Fruit fly (Drosophila melanogaster) whole organism, embryonic: ENCODE data around the gene CG15814.
A peak's percentile ranks its signal among the peaks of the same experiment; 100 is the strongest.

Experiments used
- CG10979 ChIP-seq: fragments of 200-800 bp; sonication (Bioruptor generic); optimal IDR thresholded peaks from 2 replicates; lab custom pipeline; 2018; ENCODE audit warnings: missing biosample characterization, mild to moderate bottlenecking, missing genetic modification characterization, moderate library complexity
- CG11560 ChIP-seq: fragments of 200-800 bp; sonication (Bioruptor generic); IDR thresholded peaks from 3 replicates; pipeline ENCODE4 v1.3.6; 2022; ENCODE audit warnings: missing biosample characterization, missing genetic modification characterization
- CG12236 ChIP-seq: fragments of 200-800 bp; sonication (Bioruptor generic); optimal IDR thresholded peaks from 2 replicates; lab custom pipeline; 2016; ENCODE audit warnings: missing biosample characterization, missing genetic modification characterization
- CG13775 ChIP-seq: fragments of 200-800 bp; sonication (Bioruptor generic); optimal IDR thresholded peaks from 3 replicates; lab custom pipeline; 2017; ENCODE audit warnings: missing biosample characterization, mild to moderate bottlenecking, missing genetic modification characterization
- CG14710 ChIP-seq: fragments of 200-800 bp; sonication (Bioruptor generic); optimal IDR thresholded peaks from 3 replicates; lab custom pipeline; 2019; ENCODE audit warnings: missing biosample characterization, mild to moderate bottlenecking, missing genetic modification characterization, moderate library complexity
- CG14965 ChIP-seq: fragments of 200-800 bp; sonication (Bioruptor generic); optimal IDR thresholded peaks from 2 replicates; lab custom pipeline; 2016; ENCODE audit warnings: missing biosample characterization, missing genetic modification characterization, borderline replicate concordance
- CG15696 ChIP-seq: fragments of 200-800 bp; sonication (Bioruptor generic); optimal IDR thresholded peaks from 2 replicates; lab custom pipeline; 2019; ENCODE audit warnings: missing biosample characterization, mild to moderate bottlenecking, missing genetic modification characterization, moderate library complexity
- CG1603 ChIP-seq: fragments of 200-800 bp; sonication (Bioruptor generic); optimal IDR thresholded peaks from 2 replicates; lab custom pipeline; 2019; ENCODE audit warnings: missing biosample characterization, mild to moderate bottlenecking, missing genetic modification characterization, moderate library complexity
- CG1647 ChIP-seq: fragments of 200-800 bp; sonication (Bioruptor generic); optimal IDR thresholded peaks from 3 replicates; lab custom pipeline; 2016; ENCODE audit warnings: missing biosample characterization, missing genetic modification characterization
- CG17829 ChIP-seq: fragments of 200-800 bp; optimal IDR thresholded peaks from 2 replicates; lab custom pipeline; 2019; ENCODE audit warnings: missing biosample characterization, mild to moderate bottlenecking, missing genetic modification characterization, moderate library complexity
- CG1832 ChIP-seq: fragments of 200-800 bp; sonication (Bioruptor generic); optimal IDR thresholded peaks from 2 replicates; lab custom pipeline; 2017; ENCODE audit warnings: missing biosample characterization, mild to moderate bottlenecking, missing genetic modification characterization, inconsistent platforms
- CG2202 ChIP-seq: fragments of 200-800 bp; sonication (Bioruptor generic); optimal IDR thresholded peaks from 2 replicates; lab custom pipeline; 2018; ENCODE audit warnings: missing biosample characterization, mild to moderate bottlenecking, missing genetic modification characterization
- CG31388 ChIP-seq: fragments of 200-800 bp; sonication (Bioruptor generic); optimal IDR thresholded peaks from 2 replicates; lab custom pipeline; 2016; ENCODE audit warnings: missing biosample characterization, missing genetic modification characterization
- CG3163 ChIP-seq: fragments of 200-800 bp; sonication (Bioruptor generic); optimal IDR thresholded peaks from 3 replicates; lab custom pipeline; 2016; ENCODE audit warnings: missing biosample characterization, missing genetic modification characterization
- CG32767 ChIP-seq: fragments of 200-800 bp; sonication (Bioruptor generic); IDR thresholded peaks from 2 replicates; pipeline ENCODE4 v1.3.6; 2022; ENCODE audit warnings: missing biosample characterization, missing genetic modification characterization
- CG32772 ChIP-seq: fragments of 200-800 bp; sonication (Bioruptor generic); IDR thresholded peaks from 2 replicates; pipeline ENCODE4 v1.3.6; 2022; ENCODE audit warnings: missing biosample characterization, missing genetic modification characterization
- CG33557 ChIP-seq: fragments of 200-800 bp; sonication (Bioruptor generic); optimal IDR thresholded peaks from 2 replicates; lab custom pipeline; 2019; ENCODE audit warnings: missing biosample characterization, mild to moderate bottlenecking, missing genetic modification characterization, moderate library complexity
- CG42726 ChIP-seq: fragments of 200-800 bp; sonication (Bioruptor generic); IDR thresholded peaks from 2 replicates; pipeline ENCODE4 v1.3.6; 2022; ENCODE audit warnings: missing biosample characterization, missing genetic modification characterization; ENCODE audit not compliant: partially characterized antibody
- CG4820 ChIP-seq: fragments of 200-800 bp; sonication (Bioruptor generic); optimal IDR thresholded peaks from 3 replicates; lab custom pipeline; 2016; ENCODE audit warnings: missing biosample characterization, missing genetic modification characterization
- CG6683 ChIP-seq: fragments of 200-800 bp; sonication (Bioruptor generic); optimal IDR thresholded peaks from 2 replicates; lab custom pipeline; 2017; ENCODE audit warnings: missing biosample characterization, mild to moderate bottlenecking, missing genetic modification characterization, missing genetic modification reagents
- CG8478 ChIP-seq: fragments of >200 bp; optimal IDR thresholded peaks from 2 replicates; lab custom pipeline; 2018
- CG9727 ChIP-seq: fragments of 200-800 bp; sonication (Bioruptor generic); optimal IDR thresholded peaks from 3 replicates; lab custom pipeline; 2017; ENCODE audit warnings: missing biosample characterization, mild to moderate bottlenecking, missing genetic modification characterization
- CTCF ChIP-seq: fragments of 200-800 bp; sonication (Bioruptor generic); optimal IDR thresholded peaks from 2 replicates; lab custom pipeline; 2017; ENCODE audit warnings: missing biosample characterization, mild to moderate bottlenecking, missing genetic modification characterization, moderate library complexity
- D19B ChIP-seq: fragments of 200-800 bp; sonication (Bioruptor generic); optimal IDR thresholded peaks from 2 replicates; lab custom pipeline; 2017; ENCODE audit warnings: missing biosample characterization, mild to moderate bottlenecking, missing genetic modification characterization
- Dll ChIP-seq: fragments of 200-800 bp; sonication (Bioruptor generic); IDR thresholded peaks from 4 replicates; pipeline ENCODE4 v1.3.6; 2022; ENCODE audit warnings: missing biosample characterization, missing genetic modification characterization; ENCODE audit not compliant: partially characterized antibody
- Drgx ChIP-seq: fragments of 200-800 bp; sonication (Bioruptor generic); IDR thresholded peaks from 2 replicates; pipeline ENCODE4 v1.3.6; 2022; ENCODE audit warnings: missing biosample characterization, missing genetic modification characterization
- Ets65A ChIP-seq: fragments of 200-800 bp; sonication (Bioruptor generic); peaks from one replicate; lab custom pipeline; 2016; ENCODE audit warnings: missing biosample characterization, missing genetic modification characterization
- Hand ChIP-seq: fragments of 200-800 bp; sonication (Bioruptor generic); optimal IDR thresholded peaks from 2 replicates; lab custom pipeline; 2017; ENCODE audit warnings: mild to moderate bottlenecking, missing biosample characterization, missing genetic modification reagents, missing genetic modification characterization
- Meics ChIP-seq: fragments of 200-800 bp; sonication (Bioruptor generic); optimal IDR thresholded peaks from 2 replicates; lab custom pipeline; 2017; ENCODE audit warnings: missing biosample characterization, mild to moderate bottlenecking, missing genetic modification characterization
- Trl ChIP-seq, 3 experiments: fragments of >200 bp in 2 of 3; fragments of 200-800 bp in 1 of 3; sonication (Bioruptor generic) in 1 of 3; optimal IDR thresholded peaks; 2 replicates in 1 of 3; 3 replicates in 2 of 3; lab custom pipeline; 2016 to 2017; ENCODE audit warnings: missing biosample characterization in 1 of 3, missing genetic modification characterization in 1 of 3
- Vsx1 ChIP-seq: fragments of 200-800 bp; sonication (Bioruptor generic); optimal IDR thresholded peaks from 2 replicates; lab custom pipeline; 2017; ENCODE audit warnings: missing biosample characterization, mild to moderate bottlenecking, missing genetic modification characterization, missing genetic modification reagents
- Xrp1 ChIP-seq: fragments of 200-800 bp; sonication (Bioruptor generic); IDR thresholded peaks from 2 replicates; pipeline ENCODE4 v1.3.6; 2022; ENCODE audit warnings: missing biosample characterization, missing genetic modification characterization
- amos ChIP-seq: fragments of 200-800 bp; sonication (Bioruptor generic); IDR thresholded peaks from 2 replicates; pipeline ENCODE4 v1.3.6; 2022; ENCODE audit warnings: missing biosample characterization, missing genetic modification characterization; ENCODE audit not compliant: partially characterized antibody
- dati ChIP-seq: fragments of 200-800 bp; sonication (Bioruptor generic); IDR thresholded peaks from 2 replicates; pipeline ENCODE4 v1.3.6; 2022; ENCODE audit warnings: missing biosample characterization, missing genetic modification characterization
- dmrt11E ChIP-seq: fragments of 200-800 bp; sonication (Bioruptor generic); optimal IDR thresholded peaks from 3 replicates; lab custom pipeline; 2018; ENCODE audit warnings: missing biosample characterization, mild to moderate bottlenecking, missing genetic modification characterization, moderate library complexity
- fd3F ChIP-seq: fragments of 200-800 bp; sonication (Bioruptor generic); optimal IDR thresholded peaks from 2 replicates; lab custom pipeline; 2018; ENCODE audit warnings: missing biosample characterization, mild to moderate bottlenecking, missing genetic modification characterization, moderate library complexity
- ftz-f1 ChIP-seq: fragments of 200-800 bp; sonication (Bioruptor generic); optimal IDR thresholded peaks from 2 replicates; lab custom pipeline; 2016; ENCODE audit warnings: missing biosample characterization, missing genetic modification characterization
- grn ChIP-seq: fragments of 200-800 bp; sonication (Bioruptor generic); optimal IDR thresholded peaks from 3 replicates; lab custom pipeline; 2017; ENCODE audit warnings: missing biosample characterization, missing genetic modification characterization
- hbn ChIP-seq: fragments of 200-800 bp; sonication (Bioruptor generic); IDR thresholded peaks from 2 replicates; pipeline ENCODE4 v1.3.6; 2022; ENCODE audit warnings: missing biosample characterization, missing genetic modification characterization; ENCODE audit not compliant: partially characterized antibody
- ind ChIP-seq: fragments of 200-800 bp; sonication (Bioruptor generic); optimal IDR thresholded peaks from 3 replicates; lab custom pipeline; 2016; ENCODE audit warnings: missing biosample characterization, missing genetic modification characterization
- jumu ChIP-seq: fragments of 200-800 bp; sonication (Bioruptor generic); optimal IDR thresholded peaks from 3 replicates; lab custom pipeline; 2016; ENCODE audit warnings: missing biosample characterization, missing genetic modification characterization
- nom ChIP-seq: fragments of 200-800 bp; sonication (Bioruptor generic); optimal IDR thresholded peaks from 2 replicates; lab custom pipeline; 2017; ENCODE audit warnings: missing biosample characterization, missing genetic modification characterization, mild to moderate bottlenecking, moderate library complexity, missing genetic modification reagents
- sens ChIP-seq: fragments of 200-800 bp; sonication (Bioruptor generic); peaks from one replicate; lab custom pipeline; 2016; ENCODE audit warnings: missing biosample characterization, missing genetic modification characterization
- sqz ChIP-seq: fragments of 200-800 bp; sonication (Bioruptor generic); optimal IDR thresholded peaks from 3 replicates; lab custom pipeline; 2018; ENCODE audit warnings: missing biosample characterization, mild to moderate bottlenecking, missing genetic modification characterization

The CG15814 gene

DNA sequence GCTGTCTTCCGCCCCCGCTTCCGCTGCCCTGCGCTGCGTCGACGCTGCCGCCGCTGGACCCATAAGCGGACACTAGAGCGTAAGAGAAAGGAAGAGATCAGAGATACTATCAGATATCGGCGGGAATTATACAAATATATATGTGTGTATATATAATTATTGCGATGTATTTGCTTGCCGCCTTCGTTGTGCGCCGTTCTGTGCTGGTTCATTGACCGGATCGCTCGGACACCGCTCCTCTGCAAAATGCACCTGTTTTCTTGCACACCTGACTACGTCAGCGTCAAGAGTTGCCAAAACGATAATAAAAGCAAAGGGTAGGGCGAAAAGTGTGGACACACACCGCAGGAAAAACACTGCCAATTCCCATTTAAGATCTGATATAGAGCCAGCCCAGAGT lies 23.2 kb upstream of the CG15814 start:
- TF ChIP-seq sens (peak; percentile 35), Meics (GFP tag; lab: Kevin White, UChicago) (no peak)

DNA sequence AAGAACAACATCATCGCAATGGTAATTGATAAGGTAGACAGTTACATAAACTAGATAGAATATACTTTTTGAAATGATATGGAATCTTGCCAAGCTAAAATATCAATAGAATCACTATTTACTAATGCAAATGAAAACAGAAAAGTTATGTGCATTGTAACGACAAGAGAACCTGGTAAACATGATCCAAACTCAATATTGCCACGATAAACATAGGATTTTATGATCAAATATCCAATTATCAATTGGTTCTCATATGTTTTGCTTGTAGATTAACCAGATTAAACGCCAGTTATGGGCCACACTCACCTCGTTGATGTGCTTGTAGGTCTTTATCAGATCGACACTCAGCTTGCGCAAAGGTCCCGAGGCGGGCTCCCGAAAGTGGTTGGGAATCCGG lies 22.2 kb upstream of the CG15814 start:
- TF ChIP-seq Hand (GFP tag; lab: Kevin White, UChicago) (no peak), CG32767 (no peak), CG15696 (tag; lab: Kevin White, UChicago) (peak; percentile 77), sens (peak; percentile 80), CG31388 (GFP tag; lab: Kevin White, UChicago) (no peak), Xrp1 (GFP tag; lab: Robert Waterston, UW) (0 out of 2 replicates have a peak, but pooled peaks have one; percentile 12), CG17829 (tag; lab: Kevin White, UChicago) (no peak), CG8478 (lab: Kevin White, UChicago) (no peak), grn (GFP tag; lab: Kevin White, UChicago) (peak; percentile 40), Ets65A (GFP tag; lab: Kevin White, UChicago) (peak; percentile 56), CG1603 (tag; lab: Kevin White, UChicago) (peak; percentile 8), CG13775 (GFP tag; lab: Kevin White, UChicago) (no peak), CG14710 (tag; lab: Kevin White, UChicago) (peak; percentile 11), CG4820 (GFP tag; lab: Kevin White, UChicago) (no peak), CG9727 (GFP tag; lab: Kevin White, UChicago) (peak; percentile 35), CG33557 (GFP tag; lab: Kevin White, UChicago) (peak; percentile 36), jumu (GFP tag; lab: Kevin White, UChicago) (no peak), CG11560 (no peak), dati (no peak), Vsx1 (GFP tag; lab: Kevin White, UChicago) (no peak), dmrt11E (tag; lab: Kevin White, UChicago) (peak; percentile 38), CG32772 (no peak), CG42726 (GFP tag; lab: Robert Waterston, UW) (no peak), D19B (GFP tag; lab: Kevin White, UChicago) (no peak), ftz-f1 (no peak), CG12236 (GFP tag; lab: Kevin White, UChicago) (no peak), Dll (no peak), amos (GFP tag; lab: Robert Waterston, UW) (no peak), CG6683 (no peak), CG1647 (GFP tag; lab: Kevin White, UChicago) (no peak), fd3F (no peak)

DNA sequence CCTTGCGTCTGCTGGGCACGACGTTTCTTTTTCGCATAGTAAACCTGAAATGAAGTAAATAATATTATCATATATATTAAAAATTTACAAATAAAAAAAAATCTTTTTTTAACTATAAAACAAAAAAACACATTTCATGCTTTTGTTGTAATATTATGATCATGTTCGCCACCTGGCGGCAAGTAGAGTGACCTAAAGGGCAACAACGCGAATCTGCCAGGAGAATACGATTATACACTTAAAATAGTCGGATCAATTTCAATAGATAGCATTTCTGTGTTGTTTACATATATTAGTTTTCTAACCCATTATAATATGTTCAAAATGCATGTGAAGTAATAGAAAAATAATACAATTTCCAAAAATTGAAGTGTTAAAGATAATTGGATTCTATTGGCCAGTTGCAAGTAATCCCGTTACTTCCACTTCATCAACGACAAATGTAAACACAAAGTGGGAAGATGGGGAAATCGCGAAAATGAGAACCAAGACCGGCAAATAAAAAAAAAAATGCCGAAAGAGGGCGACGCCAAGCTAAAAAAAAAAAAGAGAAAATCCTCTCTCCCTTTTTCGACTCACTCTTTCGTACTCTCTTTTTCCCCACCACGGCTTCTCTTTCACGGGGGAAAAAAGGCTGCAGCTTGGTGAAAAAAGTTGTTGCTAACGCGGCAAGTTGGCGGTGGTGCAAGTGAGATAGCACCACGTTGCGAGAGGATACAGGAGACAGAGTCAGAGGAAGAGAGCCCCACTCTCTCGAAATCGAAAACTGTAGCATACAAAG lies 20.7 kb upstream of the CG15814 start:
- TF ChIP-seq CG14965 (GFP tag; lab: Kevin White, UChicago): peak; percentile 54
- peak; percentile 42 for TF ChIP-seq nom (GFP tag; lab: Kevin White, UChicago)
- peak; percentile 59 for TF ChIP-seq sqz (GFP tag; lab: Kevin White, UChicago)
- peak; percentile 81 for TF ChIP-seq CTCF (GFP tag; lab: Kevin White, UChicago)
- TF ChIP-seq ind (GFP tag; lab: Kevin White, UChicago): no peak
- TF ChIP-seq Trl (optimal IDR thresholded peaks at IDR 0.05; lab: Kevin White, UChicago): peak; percentile 65 to 75
- TF ChIP-seq Trl (GFP tag; optimal IDR thresholded peaks at IDR 0.05; lab: Kevin White, UChicago): no peak
- TF ChIP-seq Xrp1 (GFP tag; lab: Robert Waterston, UW): no peak
- peak; percentile 90 for TF ChIP-seq CG3163 (GFP tag; lab: Kevin White, UChicago)
- TF ChIP-seq CG10979 (tag; lab: Kevin White, UChicago): peak; percentile 76
- no peak for TF ChIP-seq hbn
- peak; percentile 33 for TF ChIP-seq CG1832 (GFP tag; lab: Kevin White, UChicago)
- TF ChIP-seq dmrt11E (tag; lab: Kevin White, UChicago): no peak
- no peak for TF ChIP-seq CG2202 (tag; lab: Kevin White, UChicago)
- peak; percentile 57 for TF ChIP-seq Drgx (GFP tag; lab: Robert Waterston, UW)
